Worm (Caenorhabditis elegans): ENCODE measurements around the gene F57C7.4.

Gene F57C7.4

ce11 chrX:10589465-10589864 lies at the start of gene F57C7.4:
TSS of gene F57C7.4 (minus strand) at chrX:10589565.
- TF ChIP-seq pax-1 (tag; optimal IDR thresholded peaks at IDR 0.05) (no peak), sdc-2 (tag; optimal IDR thresholded peaks at IDR 0.05) (no peak), C08G9.2 (tag; optimal IDR thresholded peaks at IDR 0.05) (no peak), ceh-2 (tag; optimal IDR thresholded peaks at IDR 0.05) (no peak), ceh-31 (tag; optimal IDR thresholded peaks at IDR 0.05) (no peak), unc-86 (tag; optimal IDR thresholded peaks at IDR 0.05) (no peak), dve-1 (tag; optimal IDR thresholded peaks at IDR 0.05) (no peak), nhr-232 (tag; optimal IDR thresholded peaks at IDR 0.05) (no peak), ttx-3 (tag; optimal IDR thresholded peaks at IDR 0.05) (no peak), dmd-4 (tag; optimal IDR thresholded peaks at IDR 0.05; ENCODE audit: borderline replicate concordance) (no peak)

- TF ChIP-seq ceh-18 (tag; optimal IDR thresholded peaks at IDR 0.05) (peak; percentile 92), pros-1 (tag; optimal IDR thresholded peaks at IDR 0.05) (peak; percentile 83), ets-4 (tag; optimal IDR thresholded peaks at IDR 0.05) (peak; percentile 48), ceh-31 (tag; optimal IDR thresholded peaks at IDR 0.05) (peak; percentile 84), T23F11.4 (GFP tag; optimal IDR thresholded peaks at IDR 0.05) (peak; percentile 4), ceh-30 (tag; optimal IDR thresholded peaks at IDR 0.05) (peak; percentile 10), ama-1 (optimal IDR thresholded peaks at IDR 0.05) (no peak), unc-42 (tag; optimal IDR thresholded peaks at IDR 0.05) (peak; percentile 65), sox-2 (GFP tag; IDR thresholded peaks at IDR 0.05) (no peak), hlh-6 (tag; optimal IDR thresholded peaks at IDR 0.05) (no peak), elt-2 (tag; optimal IDR thresholded peaks at IDR 0.05) (peak; percentile 16), rnt-1 (tag; optimal IDR thresholded peaks at IDR 0.05) (peak; percentile 62), unc-86 (tag; optimal IDR thresholded peaks at IDR 0.05) (no peak), ref-2 (tag; optimal IDR thresholded peaks at IDR 0.05) (no peak), unc-3 (GFP tag; conservative IDR thresholded peaks at IDR 0.05) (peak; percentile 5; the same call in 1 of the 2 replicates), unc-3 (tag; optimal IDR thresholded peaks at IDR 0.05) (no peak), C08G9.2 (tag; optimal IDR thresholded peaks at IDR 0.05) (peak; percentile 65), che-1 (tag; optimal IDR thresholded peaks at IDR 0.05) (no peak), unc-55 (GFP tag; optimal IDR thresholded peaks at IDR 0.05) (peak; percentile 37), lim-6 (tag; optimal IDR thresholded peaks at IDR 0.05) (no peak), syd-9 (tag; optimal IDR thresholded peaks at IDR 0.05) (no peak), K09A11.1 (tag; optimal IDR thresholded peaks at IDR 0.05; ENCODE audit: insufficient read depth) (no peak), pat-9 (tag; optimal IDR thresholded peaks at IDR 0.05) (no peak), ceh-45 (GFP tag; IDR thresholded peaks at IDR 0.05) (no peak), ceh-14 (tag; optimal IDR thresholded peaks at IDR 0.05) (peak; percentile 34), fax-1 (tag; optimal IDR thresholded peaks at IDR 0.05) (no peak), F13H6.1 (tag; optimal IDR thresholded peaks at IDR 0.05) (peak; percentile 75), elt-4 (tag; optimal IDR thresholded peaks at IDR 0.05) (peak; percentile 62), ceh-2 (tag; optimal IDR thresholded peaks at IDR 0.05) (peak; percentile 27), Y22D7AL.16 (tag; optimal IDR thresholded peaks at IDR 0.05) (no peak), pha-2 (tag; optimal IDR thresholded peaks at IDR 0.05) (no peak), ceh-34 (tag; optimal IDR thresholded peaks at IDR 0.05) (peak; percentile 70), nfya-1 (tag; optimal IDR thresholded peaks at IDR 0.05) (peak; percentile 78), madf-2 (tag; optimal IDR thresholded peaks at IDR 0.05) (no peak), tbx-2 (tag; optimal IDR thresholded peaks at IDR 0.05) (peak; percentile 78), sdc-2 (tag; optimal IDR thresholded peaks at IDR 0.05) (peak; percentile 23), dmd-4 (tag; optimal IDR thresholded peaks at IDR 0.05; ENCODE audit: borderline replicate concordance) (peak; percentile 64)
These were observed 47.9 kb upstream of the F57C7.4 start for ce11 chrX:10637048-10637928.

All from whole organism, late embryonic.